Fruit fly (Drosophila melanogaster) whole organism, embryonic: ENCODE results near the gene CG13965.

Experiments
- CG13287 ChIP-seq: fragments of 200-800 bp; sonication (Bioruptor generic); IDR thresholded peaks from 2 replicates; pipeline ENCODE4 v1.3.6; 2022; ENCODE audit warnings: missing biosample characterization, missing genetic modification characterization; ENCODE audit not compliant: partially characterized antibody
- CG14710 ChIP-seq: fragments of 200-800 bp; sonication (Bioruptor generic); optimal IDR thresholded peaks from 3 replicates; lab custom pipeline; 2019; ENCODE audit warnings: missing biosample characterization, mild to moderate bottlenecking, missing genetic modification characterization, moderate library complexity
- CG16815 ChIP-seq: fragments of 200-800 bp; sonication (Bioruptor generic); optimal IDR thresholded peaks from 3 replicates; lab custom pipeline; 2017; ENCODE audit warnings: missing biosample characterization, mild to moderate bottlenecking, missing genetic modification characterization
- CG6813 ChIP-seq: fragments of 200-800 bp; sonication (Bioruptor generic); optimal IDR thresholded peaks from 2 replicates; lab custom pipeline; 2017; ENCODE audit warnings: missing biosample characterization, missing genetic modification characterization, mild to moderate bottlenecking, moderate library complexity, missing genetic modification reagents
- CG7786 ChIP-seq: fragments of 200-800 bp; sonication (Bioruptor generic); optimal IDR thresholded peaks from 2 replicates; lab custom pipeline; 2016; ENCODE audit warnings: missing biosample characterization, missing genetic modification characterization
- CG9215 ChIP-seq: fragments of 200-800 bp; sonication (Bioruptor generic); IDR thresholded peaks from 2 replicates; pipeline ENCODE4 v1.3.6; 2022; ENCODE audit warnings: missing biosample characterization, missing genetic modification characterization
- CTCF ChIP-seq: fragments of 200-800 bp; sonication (Bioruptor generic); optimal IDR thresholded peaks from 2 replicates; lab custom pipeline; 2017; ENCODE audit warnings: missing biosample characterization, mild to moderate bottlenecking, missing genetic modification characterization, moderate library complexity
- Sry-δ ChIP-seq: fragments of 200-800 bp; sonication (Bioruptor generic); optimal IDR thresholded peaks from 2 replicates; lab custom pipeline; 2016; ENCODE audit warnings: missing biosample characterization, missing genetic modification characterization
- danr ChIP-seq: fragments of 200-800 bp; sonication (Bioruptor generic); IDR thresholded peaks from 2 replicates; pipeline ENCODE4 v1.3.6; 2022; ENCODE audit warnings: missing biosample characterization, missing genetic modification characterization
- hth ChIP-seq: fragments of >200 bp; optimal IDR thresholded peaks from 2 replicates; lab custom pipeline; 2017; ENCODE audit warnings: inconsistent platforms
- jing ChIP-seq: fragments of 200-800 bp; sonication (Bioruptor generic); optimal IDR thresholded peaks from 2 replicates; lab custom pipeline; 2018; ENCODE audit warnings: missing biosample characterization, mild to moderate bottlenecking, missing genetic modification characterization
- kay ChIP-seq: fragments of 200-800 bp; sonication (Bioruptor generic); optimal IDR thresholded peaks from 2 replicates; lab custom pipeline; 2016; ENCODE audit warnings: missing biosample characterization, missing genetic modification characterization
- ken ChIP-seq: fragments of 200-800 bp; sonication (Bioruptor generic); IDR thresholded peaks from 3 replicates; pipeline ENCODE4 v1.3.6; 2022; ENCODE audit warnings: missing biosample characterization, missing genetic modification characterization
- nom ChIP-seq: fragments of 200-800 bp; sonication (Bioruptor generic); optimal IDR thresholded peaks from 2 replicates; lab custom pipeline; 2017; ENCODE audit warnings: missing biosample characterization, missing genetic modification characterization, mild to moderate bottlenecking, moderate library complexity, missing genetic modification reagents
- oc ChIP-seq: fragments of 200-800 bp; sonication (Bioruptor generic); optimal IDR thresholded peaks from 2 replicates; lab custom pipeline; 2018; ENCODE audit warnings: missing biosample characterization, mild to moderate bottlenecking, missing genetic modification characterization, moderate library complexity

Gene CG13965

dm6 chr2L:19912277-19912676 lies 49.9 kb downstream of the CG13965 start, which contains the start of gene TotF:
TotF (minus strand) TSS chr2L:19912377.
- TF ChIP-seq Sry-δ (GFP tag; lab: Kevin White, UChicago) (no peak), CG16815 (GFP tag; lab: Kevin White, UChicago) (no peak), hth (lab: Kevin White, UChicago) (no peak), jing (no peak), kay (no peak), CTCF (GFP tag; lab: Kevin White, UChicago) (no peak), CG13287 (no peak), nom (no peak), CG9215 (no peak), CG6813 (GFP tag; lab: Kevin White, UChicago) (no peak), oc (tag; lab: Kevin White, UChicago) (no peak), ken (no peak), CG14710 (tag; lab: Kevin White, UChicago) (no peak), CG7786 (no peak), danr (GFP tag; lab: Robert Waterston, UW) (no peak)
